Worm (Caenorhabditis elegans): ENCODE data around the gene D1054.8.

DNA sequence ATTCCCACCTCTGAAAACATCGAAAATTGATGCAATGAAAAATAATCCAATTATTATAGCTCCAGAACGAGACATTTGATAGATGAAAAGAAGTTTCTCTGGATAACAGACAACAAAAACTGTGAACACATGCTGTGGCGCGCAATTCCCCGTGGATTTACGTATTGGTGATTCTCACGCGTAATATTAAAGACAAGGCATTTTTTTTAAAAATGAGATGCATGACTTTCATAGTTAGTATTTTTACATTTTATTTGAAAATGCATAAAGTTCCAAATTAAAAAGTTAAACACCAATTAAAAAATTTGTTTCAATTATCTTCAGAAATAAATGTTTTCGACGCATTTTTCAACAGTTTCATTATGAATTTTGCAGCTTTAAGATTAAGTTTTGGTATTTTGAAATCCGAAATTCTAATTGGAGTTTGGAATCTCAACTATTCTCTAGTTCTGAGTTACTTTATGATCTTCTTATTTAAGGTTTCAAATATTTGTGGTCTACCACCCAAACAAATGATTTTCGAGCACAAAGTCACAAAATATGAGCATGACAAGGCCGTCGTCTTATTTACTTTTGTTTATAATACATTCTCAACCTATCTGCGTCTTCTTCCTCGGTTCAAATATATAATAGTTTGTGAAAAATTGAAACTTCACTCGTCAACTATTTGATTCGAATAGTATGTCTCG lies 36.7 kb upstream of the D1054.8 start, which contains the start of the genes selt-1.2 and F28H7.2:
- no peak for TF ChIP-seq unc-62 (GFP tag; optimal IDR thresholded peaks at IDR 0.05)
- TF ChIP-seq pha-4 (tag; optimal IDR thresholded peaks at IDR 0.05): no peak
- TF ChIP-seq nhr-77 (tag; optimal IDR thresholded peaks at IDR 0.05): no peak

Data from whole organism, L3 larva.